Fruit fly (Drosophila melanogaster) whole organism, embryonic: Measurements from ENCODE around the gene CG5808.
A peak's percentile ranks its signal among the peaks of the same experiment; 100 is the strongest.

Experiments used
- Bdp1 ChIP-seq: fragments of 200-800 bp; sonication (Bioruptor generic); optimal IDR thresholded peaks from 3 replicates; lab custom pipeline; 2016; ENCODE audit warnings: missing biosample characterization, missing genetic modification characterization
- Blimp-1 ChIP-seq: fragments of 200-800 bp; sonication (Bioruptor generic); optimal IDR thresholded peaks from 3 replicates; lab custom pipeline; 2018; ENCODE audit warnings: missing biosample characterization, missing genetic modification characterization, mild to moderate bottlenecking, moderate library complexity, missing genetic modification reagents
- CG10462 ChIP-seq: fragments of 200-800 bp; sonication (Bioruptor generic); optimal IDR thresholded peaks from 2 replicates; lab custom pipeline; 2016; ENCODE audit warnings: missing biosample characterization, missing genetic modification characterization
- CG10654 ChIP-seq: fragments of 200-800 bp; sonication (Bioruptor generic); optimal IDR thresholded peaks from 2 replicates; lab custom pipeline; 2016; ENCODE audit warnings: missing biosample characterization, missing genetic modification characterization
- CG12219 ChIP-seq: fragments of 200-800 bp; sonication (Bioruptor generic); optimal IDR thresholded peaks from 3 replicates; lab custom pipeline; 2018; ENCODE audit warnings: missing biosample characterization, mild to moderate bottlenecking, missing genetic modification characterization
- CG13296 ChIP-seq: fragments of 200-800 bp; sonication (Bioruptor generic); optimal IDR thresholded peaks from 3 replicates; lab custom pipeline; 2018; ENCODE audit warnings: missing biosample characterization, mild to moderate bottlenecking, missing genetic modification characterization
- CG15696 ChIP-seq: fragments of 200-800 bp; sonication (Bioruptor generic); optimal IDR thresholded peaks from 2 replicates; lab custom pipeline; 2019; ENCODE audit warnings: missing biosample characterization, mild to moderate bottlenecking, missing genetic modification characterization, moderate library complexity
- CG1602 ChIP-seq: fragments of 200-800 bp; sonication (Bioruptor generic); optimal IDR thresholded peaks from 3 replicates; lab custom pipeline; 2016; ENCODE audit warnings: missing biosample characterization, missing genetic modification characterization
- CG1603 ChIP-seq: fragments of 200-800 bp; sonication (Bioruptor generic); optimal IDR thresholded peaks from 2 replicates; lab custom pipeline; 2019; ENCODE audit warnings: missing biosample characterization, mild to moderate bottlenecking, missing genetic modification characterization, moderate library complexity
- CG1647 ChIP-seq: fragments of 200-800 bp; sonication (Bioruptor generic); optimal IDR thresholded peaks from 3 replicates; lab custom pipeline; 2016; ENCODE audit warnings: missing biosample characterization, missing genetic modification characterization
- CG18476 ChIP-seq: fragments of 200-800 bp; sonication (Bioruptor generic); optimal IDR thresholded peaks from 2 replicates; lab custom pipeline; 2016; ENCODE audit warnings: missing biosample characterization, mild to moderate bottlenecking, missing genetic modification characterization
- CG18599 ChIP-seq: fragments of 200-800 bp; sonication (Bioruptor generic); optimal IDR thresholded peaks from 3 replicates; lab custom pipeline; 2017; ENCODE audit warnings: missing biosample characterization, missing genetic modification characterization, mild to moderate bottlenecking, moderate library complexity, missing genetic modification reagents
- CG3726 ChIP-seq: fragments of 200-800 bp; sonication (Bioruptor generic); IDR thresholded peaks from 3 replicates; pipeline ENCODE4, ENCODE4 v1.3.6; 2022; ENCODE audit warnings: missing biosample characterization, missing genetic modification characterization
- CG4282 ChIP-seq: fragments of 200-800 bp; sonication (Bioruptor generic); optimal IDR thresholded peaks from 2 replicates; lab custom pipeline; 2016; ENCODE audit warnings: missing biosample characterization, missing genetic modification characterization
- CG6254 ChIP-seq: fragments of 200-800 bp; sonication (Bioruptor generic); optimal IDR thresholded peaks from 3 replicates; lab custom pipeline; 2017; ENCODE audit warnings: mild to moderate bottlenecking, missing biosample characterization, missing genetic modification reagents, missing genetic modification characterization
- CG7963 ChIP-seq: fragments of 200-800 bp; sonication (Bioruptor generic); IDR thresholded peaks from 3 replicates; pipeline ENCODE4 v1.3.6; 2022; ENCODE audit warnings: missing biosample characterization, missing genetic modification characterization; ENCODE audit not compliant: partially characterized antibody
- CG9437 ChIP-seq: fragments of 200-800 bp; sonication (Bioruptor generic); optimal IDR thresholded peaks from 2 replicates; lab custom pipeline; 2018; ENCODE audit warnings: missing biosample characterization, mild to moderate bottlenecking, missing genetic modification characterization
- CkIIα-i1 ChIP-seq: fragments of 200-800 bp; sonication (Bioruptor generic); IDR thresholded peaks from 2 replicates; pipeline ENCODE4 v1.3.6; 2022; ENCODE audit warnings: missing biosample characterization, missing genetic modification characterization
- Deaf1 ChIP-seq: fragments of 200-800 bp; optimal IDR thresholded peaks from 3 replicates; lab custom pipeline; 2019; ENCODE audit warnings: missing biosample characterization, mild to moderate bottlenecking, missing genetic modification characterization, moderate library complexity
- Dek ChIP-seq: fragments of 200-800 bp; sonication (Bioruptor generic); optimal IDR thresholded peaks from 3 replicates; lab custom pipeline; 2019; ENCODE audit warnings: missing biosample characterization, mild to moderate bottlenecking, missing genetic modification characterization, moderate library complexity
- Dfd ChIP-seq, 2 experiments: fragments of >200 bp; optimal IDR thresholded peaks; 2 replicates each; lab custom pipeline; 2017; ENCODE audit warnings: missing biosample characterization in 2 of 2, missing genetic modification characterization in 2 of 2
- Eip74EF ChIP-seq, 2 experiments: fragments of 200-800 bp in 1 of 2; fragments of >200 bp in 1 of 2; sonication (Bioruptor generic) in 1 of 2; optimal IDR thresholded peaks; 2 replicates each; lab custom pipeline; 2017 to 2019; ENCODE audit warnings: missing biosample characterization in 2 of 2, missing genetic modification characterization in 2 of 2, mild to moderate bottlenecking in 1 of 2, moderate library complexity in 1 of 2
- Gug ChIP-seq: fragments of 200-800 bp; sonication (Bioruptor generic); IDR thresholded peaks from 4 replicates; pipeline ENCODE4 v1.3.6; 2022; ENCODE audit warnings: missing biosample characterization, missing genetic modification characterization
- Hey ChIP-seq: fragments of 200-800 bp; sonication (Bioruptor generic); optimal IDR thresholded peaks from 3 replicates; lab custom pipeline; 2018; ENCODE audit warnings: missing biosample characterization, mild to moderate bottlenecking, missing genetic modification characterization
- Hmx ChIP-seq: fragments of 200-800 bp; sonication (Bioruptor generic); optimal IDR thresholded peaks from 2 replicates; lab custom pipeline; 2016; ENCODE audit warnings: missing biosample characterization, missing genetic modification characterization
- MESR4 ChIP-seq: fragments of 200-800 bp; sonication (Bioruptor generic); optimal IDR thresholded peaks from 2 replicates; lab custom pipeline; 2018; ENCODE audit warnings: missing biosample characterization, mild to moderate bottlenecking, missing genetic modification characterization, moderate library complexity
- NC2β ChIP-seq: fragments of 200-800 bp; sonication (Bioruptor generic); optimal IDR thresholded peaks from 2 replicates; lab custom pipeline; 2016; ENCODE audit warnings: missing biosample characterization, missing genetic modification characterization
- NFAT ChIP-seq: fragments of 200-800 bp; sonication (Bioruptor generic); IDR thresholded peaks from 2 replicates; pipeline ENCODE4 v1.3.6; 2022; ENCODE audit warnings: missing biosample characterization, missing genetic modification characterization
- Stat92E ChIP-seq, 3 experiments: fragments of >200 bp in 2 of 3; fragments of 200-800 bp in 1 of 3; sonication (Bioruptor generic) in 1 of 3; optimal IDR thresholded peaks; 2 replicates each; lab custom pipeline; 2017 to 2019; ENCODE audit warnings: missing biosample characterization in 3 of 3, missing genetic modification characterization in 3 of 3, mild to moderate bottlenecking in 1 of 3, moderate library complexity in 1 of 3
- TFAM ChIP-seq: fragments of 200-800 bp; sonication (Bioruptor generic); optimal IDR thresholded peaks from 2 replicates; lab custom pipeline; 2017; ENCODE audit warnings: missing biosample characterization, missing genetic modification characterization, inconsistent platforms
- Xrp1 ChIP-seq: fragments of 200-800 bp; sonication (Bioruptor generic); IDR thresholded peaks from 2 replicates; pipeline ENCODE4 v1.3.6; 2022; ENCODE audit warnings: missing biosample characterization, missing genetic modification characterization
- ap ChIP-seq: fragments of 200-800 bp; sonication (Bioruptor generic); IDR thresholded peaks from 2 replicates; pipeline ENCODE4 v1.3.6; 2022; ENCODE audit warnings: missing biosample characterization, missing genetic modification characterization
- ash1 ChIP-seq: fragments of 200-800 bp; sonication (Bioruptor generic); optimal IDR thresholded peaks from 2 replicates; lab custom pipeline; 2018; ENCODE audit warnings: missing biosample characterization, mild to moderate bottlenecking, missing genetic modification characterization
- crol ChIP-seq: fragments of 200-800 bp; sonication (Bioruptor generic); IDR thresholded peaks from 2 replicates; pipeline ENCODE4 v1.3.6; 2022; ENCODE audit warnings: missing biosample characterization, missing genetic modification characterization
- lilli ChIP-seq: fragments of 200-800 bp; sonication (Bioruptor generic); optimal IDR thresholded peaks from 3 replicates; lab custom pipeline; 2016; ENCODE audit warnings: missing biosample characterization, missing genetic modification characterization
- nerfin-1 ChIP-seq: fragments of 200-800 bp; sonication (Bioruptor generic); optimal IDR thresholded peaks from 3 replicates; lab custom pipeline; 2019; ENCODE audit warnings: missing biosample characterization, mild to moderate bottlenecking, missing genetic modification characterization, moderate library complexity
- p53 ChIP-seq: fragments of 200-800 bp; sonication (Bioruptor generic); optimal IDR thresholded peaks from 2 replicates; lab custom pipeline; 2016; ENCODE audit warnings: missing biosample characterization, missing genetic modification characterization
- pan ChIP-seq, 4 experiments: fragments of >200 bp in 3 of 4; fragments of 200-800 bp in 1 of 4; sonication (Bioruptor generic) in 1 of 4; optimal IDR thresholded peaks in 3 of 4; IDR thresholded peaks in 1 of 4; 2 replicates each; pipeline versions ENCODE4 v1.3.6 to Lab custom; 2017 to 2022; ENCODE audit warnings: missing biosample characterization in 2 of 4, missing genetic modification characterization in 2 of 4, mixed read lengths in 1 of 4
- pho ChIP-seq: fragments of 200-800 bp; sonication (Bioruptor generic); optimal IDR thresholded peaks from 2 replicates; lab custom pipeline; 2016; ENCODE audit warnings: missing biosample characterization, missing genetic modification characterization
- ranshi ChIP-seq: fragments of 200-800 bp; sonication (Bioruptor generic); IDR thresholded peaks from 2 replicates; pipeline ENCODE4 v1.3.6; 2022; ENCODE audit warnings: missing biosample characterization, missing genetic modification characterization
- sd ChIP-seq: fragments of 200-800 bp; sonication (Bioruptor generic); optimal IDR thresholded peaks from 3 replicates; lab custom pipeline; 2018; ENCODE audit warnings: missing biosample characterization, mild to moderate bottlenecking, missing genetic modification characterization, moderate library complexity
- sima ChIP-seq: fragments of 200-800 bp; sonication (Bioruptor generic); optimal IDR thresholded peaks from 2 replicates; lab custom pipeline; 2016; ENCODE audit warnings: missing biosample characterization, missing genetic modification characterization
- so ChIP-seq: fragments of 200-800 bp; sonication (Bioruptor generic); IDR thresholded peaks from 3 replicates; pipeline ENCODE4 v1.3.6; 2022; ENCODE audit warnings: missing biosample characterization, missing genetic modification characterization
- sob ChIP-seq: fragments of 200-800 bp; sonication (Bioruptor generic); IDR thresholded peaks from 2 replicates; pipeline ENCODE4 v1.3.6; 2022; ENCODE audit warnings: missing biosample characterization, missing genetic modification characterization
- trh ChIP-seq: fragments of 200-800 bp; sonication (Bioruptor generic); optimal IDR thresholded peaks from 2 replicates; lab custom pipeline; 2016; ENCODE audit warnings: missing biosample characterization, missing genetic modification characterization
- usp ChIP-seq: fragments of >200 bp; optimal IDR thresholded peaks from 2 replicates; lab custom pipeline; 2017; ENCODE audit warnings: missing biosample characterization, missing genetic modification characterization
- wek ChIP-seq: fragments of 200-800 bp; sonication (Bioruptor generic); optimal IDR thresholded peaks from 3 replicates; lab custom pipeline; 2018; ENCODE audit warnings: missing biosample characterization, mild to moderate bottlenecking, missing genetic modification characterization, moderate library complexity

CG5808 gene

DNA sequence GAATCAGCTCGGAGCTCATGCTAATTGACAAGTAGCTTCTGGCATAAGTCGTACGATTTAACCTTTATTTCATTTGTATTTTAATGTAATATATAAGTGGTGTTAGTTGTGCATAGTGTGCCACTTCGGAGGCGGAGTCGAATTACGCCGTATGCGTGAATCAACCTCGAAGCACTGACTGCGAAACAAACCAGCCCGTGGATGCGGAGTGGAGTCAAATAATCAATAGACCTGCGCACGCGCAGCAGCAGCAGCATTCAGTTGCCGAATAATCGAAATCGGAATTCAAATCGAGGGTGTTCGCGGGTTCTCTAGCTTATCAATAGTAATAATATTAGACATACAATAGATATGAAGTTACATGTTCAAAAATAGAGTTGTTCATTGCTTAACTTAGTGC lies 11.4 kb upstream of the CG5808 start, which contains the start of gene RabX4 (continued):
- no peak for TF ChIP-seq lilli (GFP tag; lab: Kevin White, UChicago)
- no peak for TF ChIP-seq CG13296 (GFP tag; lab: Kevin White, UChicago)
- no peak for TF ChIP-seq CG6254
- no peak for TF ChIP-seq CG9437

DNA sequence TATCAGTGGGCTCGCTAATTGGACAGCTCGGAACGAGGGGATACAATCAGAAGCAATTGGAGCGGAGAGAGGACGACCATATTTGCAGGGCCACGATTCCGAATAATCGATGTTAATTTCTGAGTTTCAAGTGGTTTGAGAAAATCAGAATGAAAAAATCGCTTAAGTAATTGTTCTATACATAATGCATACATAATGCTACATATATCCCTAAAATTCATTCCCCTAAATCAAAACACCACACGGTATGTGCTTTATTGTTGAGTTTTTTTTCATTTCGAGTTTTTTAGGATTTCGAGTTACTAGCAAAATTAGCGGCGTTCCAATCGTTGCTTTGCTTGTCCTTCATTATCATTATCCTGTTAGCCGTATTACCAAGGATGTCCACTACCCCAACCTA lies 8.7 kb upstream of the CG5808 start, which contains the start of gene niki:
niki (minus strand) TSS at position 101 of the 400 bp plus-strand sequence.
- TF ChIP-seq ash1 (no peak), TFAM (GFP tag; lab: Kevin White, UChicago) (no peak), sd (no peak), p53 (no peak), Stat92E (GFP tag; optimal IDR thresholded peaks at IDR 0.05; lab: Kevin White, UChicago) (no peak), CG7963 (GFP tag; lab: Robert Waterston, UW) (no peak), CG1647 (no peak), trh (GFP tag; lab: Kevin White, UChicago) (no peak), CG1602 (GFP tag; lab: Kevin White, UChicago) (no peak), Deaf1 (no peak), so (GFP tag; lab: Robert Waterston, UW) (no peak), crol (GFP tag; lab: Robert Waterston, UW) (no peak), Blimp-1 (no peak)

dm6 chr3R:24823061-24823460 lies 6.3 kb upstream of the CG5808 start:
- TF ChIP-seq sima (GFP tag; lab: Kevin White, UChicago): no peak
- no peak for TF ChIP-seq CG10462
- TF ChIP-seq sob (GFP tag; lab: Robert Waterston, UW): no peak
- TF ChIP-seq Hey: no peak
- TF ChIP-seq Dek: no peak
- TF ChIP-seq NC2β (GFP tag; lab: Kevin White, UChicago): no peak
- TF ChIP-seq CG15696 (tag; lab: Kevin White, UChicago): no peak
- no peak for TF ChIP-seq ap (GFP tag; lab: Robert Waterston, UW)
- TF ChIP-seq Eip74EF (GFP tag; optimal IDR thresholded peaks at IDR 0.05; lab: Kevin White, UChicago): no peak
- no peak for TF ChIP-seq CG18476 (GFP tag; lab: Kevin White, UChicago)
- TF ChIP-seq Hmx (GFP tag; lab: Kevin White, UChicago): no peak
- TF ChIP-seq Bdp1 (GFP tag; lab: Kevin White, UChicago): no peak
- TF ChIP-seq pan (optimal IDR thresholded peaks at IDR 0.05; lab: Kevin White, UChicago): no peak
- TF ChIP-seq pan (GFP tag; optimal IDR thresholded peaks at IDR 0.05 in 1 of 2, IDR thresholded peaks at IDR 0.05 in 1 of 2): no peak
- TF ChIP-seq Gug: no peak
- no peak for TF ChIP-seq pho (GFP tag; lab: Kevin White, UChicago)
- no peak for TF ChIP-seq Dfd (GFP tag; optimal IDR thresholded peaks at IDR 0.05; lab: Kevin White, UChicago)
- TF ChIP-seq CG4282 (GFP tag; lab: Kevin White, UChicago): no peak
- no peak for TF ChIP-seq NFAT
- TF ChIP-seq CG12219 (GFP tag; lab: Kevin White, UChicago): no peak

- TF ChIP-seq CkIIα-i1 (GFP tag; lab: Robert Waterston, UW): no peak
- TF ChIP-seq usp: no peak
- TF ChIP-seq CG10654 (GFP tag; lab: Kevin White, UChicago): peak; percentile 67
- peak; percentile 97 for TF ChIP-seq nerfin-1 (tag; lab: Kevin White, UChicago)
- TF ChIP-seq MESR4: peak; percentile 65
- TF ChIP-seq ranshi: peak; percentile 55; the same call in 1 of the 2 replicates
- peak; percentile 76 for TF ChIP-seq CG18599
- 0 out of 3 replicates have a peak, but pooled peaks have one; percentile 31 for TF ChIP-seq CG3726 (GFP tag; lab: Robert Waterston, UW)
- TF ChIP-seq Xrp1 (GFP tag; lab: Robert Waterston, UW): peak; percentile 73; the same call in 1 of the 2 replicates
- peak; percentile 3 for TF ChIP-seq CG1603 (tag; lab: Kevin White, UChicago)
- peak; percentile 1 for TF ChIP-seq wek
Measured at dm6 chr3R:24813637-24814301, 3.0 kb downstream of the CG5808 start, which contains the start of the genes lili and CG34150. Gene lili, minus strand, starts transcription at chr3R:24814012. Gene CG34150, plus strand, starts transcription at chr3R:24814262.
